Fruit fly (Drosophila melanogaster) whole organism, embryonic: Measurements from ENCODE around the gene eIF2alpha.
A peak's percentile ranks its signal among the peaks of the same experiment; 100 is the strongest.

Experiments used
- Ada2b ChIP-seq: fragments of 200-800 bp; sonication (Bioruptor generic); IDR thresholded peaks from 2 replicates; pipeline ENCODE4 v1.3.6; 2022; ENCODE audit warnings: missing biosample characterization, missing genetic modification characterization
- BEAF-32 ChIP-seq: fragments of 200-800 bp; sonication (Bioruptor generic); optimal IDR thresholded peaks from 3 replicates; lab custom pipeline; 2017; ENCODE audit warnings: missing biosample characterization, missing genetic modification characterization, mild to moderate bottlenecking, moderate library complexity, missing genetic modification reagents
- CG10431 ChIP-seq: fragments of 200-800 bp; sonication (Bioruptor generic); optimal IDR thresholded peaks from 3 replicates; lab custom pipeline; 2018; ENCODE audit warnings: missing biosample characterization, mild to moderate bottlenecking, missing genetic modification characterization
- CG12299 ChIP-seq: fragments of 200-800 bp; sonication (Bioruptor generic); optimal IDR thresholded peaks from 2 replicates; lab custom pipeline; 2018; ENCODE audit warnings: missing biosample characterization, mild to moderate bottlenecking, missing genetic modification characterization
- CG12744 ChIP-seq: fragments of 200-800 bp; sonication (Bioruptor generic); optimal IDR thresholded peaks from 2 replicates; lab custom pipeline; 2016; ENCODE audit warnings: missing biosample characterization, missing genetic modification characterization
- CG13775 ChIP-seq: fragments of 200-800 bp; sonication (Bioruptor generic); optimal IDR thresholded peaks from 3 replicates; lab custom pipeline; 2017; ENCODE audit warnings: missing biosample characterization, mild to moderate bottlenecking, missing genetic modification characterization
- CG14014 ChIP-seq: fragments of 200-800 bp; sonication (Bioruptor generic); IDR thresholded peaks from 2 replicates; pipeline ENCODE4 v1.3.6; 2022; ENCODE audit warnings: missing biosample characterization, missing genetic modification characterization
- CG14441 ChIP-seq: fragments of 200-800 bp; sonication (Bioruptor generic); IDR thresholded peaks from 2 replicates; pipeline ENCODE4 v1.3.6; 2022; ENCODE audit warnings: missing biosample characterization, missing genetic modification characterization
- CG14860 ChIP-seq: fragments of 200-800 bp; sonication (Bioruptor generic); IDR thresholded peaks from 3 replicates; pipeline ENCODE4 v1.3.6; 2022; ENCODE audit warnings: missing biosample characterization, missing genetic modification characterization; ENCODE audit not compliant: partially characterized antibody
- CG15073 ChIP-seq: fragments of 200-800 bp; sonication (Bioruptor generic); optimal IDR thresholded peaks from 2 replicates; lab custom pipeline; 2016; ENCODE audit warnings: missing biosample characterization, missing genetic modification characterization
- CG30403 ChIP-seq: fragments of 200-800 bp; sonication (Bioruptor generic); optimal IDR thresholded peaks from 3 replicates; lab custom pipeline; 2016; ENCODE audit warnings: missing biosample characterization, missing genetic modification characterization
- CG33213 ChIP-seq: fragments of 200-800 bp; sonication (Bioruptor generic); optimal IDR thresholded peaks from 3 replicates; lab custom pipeline; 2016; ENCODE audit warnings: missing biosample characterization, missing genetic modification characterization
- CG3726 ChIP-seq: fragments of 200-800 bp; sonication (Bioruptor generic); IDR thresholded peaks from 3 replicates; pipeline ENCODE4, ENCODE4 v1.3.6; 2022; ENCODE audit warnings: missing biosample characterization, missing genetic modification characterization
- CG6272 ChIP-seq: fragments of 200-800 bp; sonication (Bioruptor generic); IDR thresholded peaks from 2 replicates; pipeline ENCODE4 v1.3.6; 2022; ENCODE audit warnings: missing biosample characterization, missing genetic modification characterization
- CG6654 ChIP-seq: fragments of 200-800 bp; sonication (Bioruptor generic); optimal IDR thresholded peaks from 2 replicates; lab custom pipeline; 2017; ENCODE audit warnings: missing biosample characterization, mild to moderate bottlenecking, missing genetic modification characterization
- CG7987 ChIP-seq: fragments of 200-800 bp; sonication (Bioruptor generic); optimal IDR thresholded peaks from 2 replicates; lab custom pipeline; 2018; ENCODE audit warnings: missing biosample characterization, mild to moderate bottlenecking, missing genetic modification characterization, moderate library complexity
- CG8924 ChIP-seq: fragments of 200-800 bp; optimal IDR thresholded peaks from 3 replicates; lab custom pipeline; 2019; ENCODE audit warnings: missing biosample characterization, mild to moderate bottlenecking, missing genetic modification characterization, moderate library complexity
- CrebB ChIP-seq: fragments of 200-800 bp; sonication (Bioruptor generic); optimal IDR thresholded peaks from 3 replicates; lab custom pipeline; 2018; ENCODE audit warnings: missing biosample characterization, mild to moderate bottlenecking, missing genetic modification characterization
- Dbx ChIP-seq: fragments of 200-800 bp; sonication (Bioruptor generic); IDR thresholded peaks from 3 replicates; pipeline ENCODE4 v1.3.6; 2022; ENCODE audit warnings: missing biosample characterization, missing genetic modification characterization
- Dip2 ChIP-seq: fragments of 200-800 bp; sonication (Bioruptor generic); IDR thresholded peaks from 2 replicates; pipeline ENCODE4 v1.3.6; 2022; ENCODE audit warnings: missing biosample characterization, missing genetic modification characterization
- ERR ChIP-seq: fragments of 200-800 bp; sonication (Bioruptor generic); optimal IDR thresholded peaks from 2 replicates; lab custom pipeline; 2016; ENCODE audit warnings: missing biosample characterization, missing genetic modification characterization
- Gsc ChIP-seq: fragments of 200-800 bp; sonication (Bioruptor generic); IDR thresholded peaks from 2 replicates; pipeline ENCODE4 v1.3.6; 2022; ENCODE audit warnings: missing biosample characterization, missing genetic modification characterization
- Mrtf ChIP-seq: fragments of 200-800 bp; sonication (Bioruptor generic); IDR thresholded peaks from 3 replicates; pipeline ENCODE4 v1.3.6; 2022; ENCODE audit warnings: missing biosample characterization, missing genetic modification characterization
- Myb ChIP-seq: fragments of 200-800 bp; sonication (Bioruptor generic); optimal IDR thresholded peaks from 2 replicates; lab custom pipeline; 2016; ENCODE audit warnings: missing biosample characterization, missing genetic modification characterization
- NC2β ChIP-seq: fragments of 200-800 bp; sonication (Bioruptor generic); optimal IDR thresholded peaks from 2 replicates; lab custom pipeline; 2016; ENCODE audit warnings: missing biosample characterization, missing genetic modification characterization
- Oaz ChIP-seq: fragments of 200-800 bp; sonication (Bioruptor generic); IDR thresholded peaks from 2 replicates; pipeline ENCODE4 v1.3.6; 2022; ENCODE audit warnings: missing biosample characterization, missing genetic modification characterization
- Optix ChIP-seq: fragments of 200-800 bp; sonication (Bioruptor generic); IDR thresholded peaks from 3 replicates; pipeline ENCODE4 v1.3.6; 2022; ENCODE audit warnings: missing biosample characterization, missing genetic modification characterization
- Poxn ChIP-seq: fragments of 200-800 bp; sonication (Bioruptor generic); IDR thresholded peaks from 2 replicates; pipeline ENCODE4 v1.3.6; 2022; ENCODE audit warnings: missing biosample characterization, missing genetic modification characterization
- Scr ChIP-seq: fragments of 200-800 bp; sonication (Bioruptor generic); IDR thresholded peaks from 2 replicates; pipeline ENCODE4 v1.3.6; 2022; ENCODE audit warnings: missing biosample characterization, missing genetic modification characterization; ENCODE audit not compliant: partially characterized antibody
- Spps ChIP-seq: fragments of 200-800 bp; sonication (Bioruptor generic); optimal IDR thresholded peaks from 2 replicates; lab custom pipeline; 2018; ENCODE audit warnings: missing biosample characterization, mild to moderate bottlenecking, missing genetic modification characterization
- ac ChIP-seq: fragments of 200-800 bp; sonication (Bioruptor generic); optimal IDR thresholded peaks from 3 replicates; lab custom pipeline; 2017; ENCODE audit warnings: missing biosample characterization, mild to moderate bottlenecking, missing genetic modification characterization
- amos ChIP-seq: fragments of 200-800 bp; sonication (Bioruptor generic); IDR thresholded peaks from 2 replicates; pipeline ENCODE4 v1.3.6; 2022; ENCODE audit warnings: missing biosample characterization, missing genetic modification characterization; ENCODE audit not compliant: partially characterized antibody
- ato ChIP-seq: fragments of 200-800 bp; sonication (Bioruptor generic); IDR thresholded peaks from 2 replicates; pipeline ENCODE4 v1.3.6; 2022; ENCODE audit warnings: missing biosample characterization, missing genetic modification characterization; ENCODE audit not compliant: partially characterized antibody
- cad ChIP-seq: fragments of >200 bp; optimal IDR thresholded peaks from 2 replicates; lab custom pipeline; 2017; ENCODE audit warnings: missing biosample characterization, missing genetic modification characterization
- corto ChIP-seq: fragments of 200-800 bp; sonication (Bioruptor generic); optimal IDR thresholded peaks from 2 replicates; lab custom pipeline; 2016; ENCODE audit warnings: missing biosample characterization, mild to moderate bottlenecking, missing genetic modification characterization, moderate library complexity
- fu2 ChIP-seq: fragments of 200-800 bp; sonication (Bioruptor generic); optimal IDR thresholded peaks from 2 replicates; lab custom pipeline; 2016; ENCODE audit warnings: missing biosample characterization, missing genetic modification characterization
- gce ChIP-seq: fragments of 200-800 bp; sonication (Bioruptor generic); IDR thresholded peaks from 3 replicates; pipeline ENCODE4 v1.3.6; 2022; ENCODE audit warnings: missing biosample characterization, missing genetic modification characterization
- grau ChIP-seq: fragments of 200-800 bp; optimal IDR thresholded peaks from 3 replicates; lab custom pipeline; 2019; ENCODE audit warnings: missing biosample characterization, mild to moderate bottlenecking, missing genetic modification characterization, moderate library complexity
- hkb ChIP-seq, 2 experiments: fragments of 200-800 bp in 1 of 2; fragments of >200 bp in 1 of 2; sonication (Bioruptor generic) in 1 of 2; IDR thresholded peaks in 1 of 2; optimal IDR thresholded peaks in 1 of 2; 2 replicates each; pipeline versions ENCODE4 v1.3.6 to Lab custom; 2017 to 2022; ENCODE audit warnings: missing biosample characterization in 1 of 2, missing genetic modification characterization in 1 of 2
- jigr1 ChIP-seq: fragments of 200-800 bp; sonication (Bioruptor generic); IDR thresholded peaks from 3 replicates; pipeline ENCODE4 v1.3.6; 2022; ENCODE audit warnings: missing biosample characterization, missing genetic modification characterization
- jumu ChIP-seq: fragments of 200-800 bp; sonication (Bioruptor generic); optimal IDR thresholded peaks from 3 replicates; lab custom pipeline; 2016; ENCODE audit warnings: missing biosample characterization, missing genetic modification characterization
- kni ChIP-seq: fragments of 200-800 bp; sonication (Bioruptor generic); optimal IDR thresholded peaks from 3 replicates; lab custom pipeline; 2017; ENCODE audit warnings: mild to moderate bottlenecking, missing biosample characterization, missing genetic modification reagents, missing genetic modification characterization
- knrl ChIP-seq: fragments of 200-800 bp; sonication (Bioruptor generic); IDR thresholded peaks from 3 replicates; pipeline ENCODE4 v1.3.6; 2022; ENCODE audit warnings: missing biosample characterization, missing genetic modification characterization; ENCODE audit not compliant: partially characterized antibody
- nau ChIP-seq: fragments of 200-800 bp; sonication (Bioruptor generic); optimal IDR thresholded peaks from 3 replicates; lab custom pipeline; 2017; ENCODE audit warnings: missing biosample characterization, mild to moderate bottlenecking, missing genetic modification characterization, missing genetic modification reagents
- pan ChIP-seq, 4 experiments: fragments of >200 bp in 3 of 4; fragments of 200-800 bp in 1 of 4; sonication (Bioruptor generic) in 1 of 4; optimal IDR thresholded peaks in 3 of 4; IDR thresholded peaks in 1 of 4; 2 replicates each; pipeline versions ENCODE4 v1.3.6 to Lab custom; 2017 to 2022; ENCODE audit warnings: missing biosample characterization in 2 of 4, missing genetic modification characterization in 2 of 4, mixed read lengths in 1 of 4
- stwl ChIP-seq: fragments of 200-800 bp; sonication (Bioruptor generic); optimal IDR thresholded peaks from 3 replicates; lab custom pipeline; 2018; ENCODE audit warnings: missing biosample characterization, mild to moderate bottlenecking, missing genetic modification characterization, moderate library complexity
- tap ChIP-seq: fragments of 200-800 bp; optimal IDR thresholded peaks from 3 replicates; lab custom pipeline; 2019; ENCODE audit warnings: missing biosample characterization, mild to moderate bottlenecking, missing genetic modification characterization, moderate library complexity
- tgo ChIP-seq: fragments of 200-800 bp; sonication (Bioruptor generic); IDR thresholded peaks from 3 replicates; pipeline ENCODE4 v1.3.6; 2022; ENCODE audit warnings: missing biosample characterization, missing genetic modification characterization
- tio ChIP-seq: fragments of 200-800 bp; sonication (Bioruptor generic); optimal IDR thresholded peaks from 2 replicates; lab custom pipeline; 2017; ENCODE audit warnings: missing biosample characterization, missing genetic modification characterization, inconsistent platforms
- trem ChIP-seq: fragments of 200-800 bp; optimal IDR thresholded peaks from 3 replicates; lab custom pipeline; 2019; ENCODE audit warnings: missing biosample characterization, mild to moderate bottlenecking, missing genetic modification characterization, moderate library complexity
- vvl ChIP-seq: fragments of 200-800 bp; sonication (Bioruptor generic); IDR thresholded peaks from 2 replicates; pipeline ENCODE4 v1.3.6; 2022; ENCODE audit warnings: missing biosample characterization, missing genetic modification characterization

eIF2alpha gene

DNA sequence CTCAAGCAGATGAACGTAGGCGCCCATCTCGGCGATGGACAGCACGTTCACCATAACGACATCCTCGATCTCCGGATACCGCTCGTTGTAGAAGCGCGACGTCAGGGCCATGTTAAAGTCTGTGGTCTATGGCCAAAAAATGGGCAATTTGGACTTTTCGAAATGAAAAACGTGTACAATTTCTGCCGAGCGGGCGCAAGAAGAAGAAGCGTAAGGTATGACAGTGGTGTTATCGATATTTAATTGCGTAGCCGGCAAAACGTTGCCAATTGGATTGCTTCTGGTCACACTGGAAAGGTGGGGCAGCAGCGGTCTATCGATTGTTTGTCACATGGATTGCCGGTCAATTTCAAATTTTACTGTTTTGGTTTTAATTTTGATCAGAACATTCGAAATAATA, at the start of gene eIF2alpha (continued):
- TF ChIP-seq stwl (peak; percentile 30), Dip2 (no peak), ERR (GFP tag; lab: Kevin White, UChicago) (no peak), Optix (no peak), CG8924 (tag; lab: Kevin White, UChicago) (no peak), CG15073 (GFP tag; lab: Kevin White, UChicago) (no peak), corto (GFP tag; lab: Kevin White, UChicago) (no peak), Myb (GFP tag; lab: Kevin White, UChicago) (peak; percentile 48), nau (GFP tag; lab: Kevin White, UChicago) (no peak), CG10431 (GFP tag; lab: Kevin White, UChicago) (no peak), Oaz (no peak), NC2β (no peak), CG3726 (GFP tag; lab: Robert Waterston, UW) (no peak), CG14014 (GFP tag; lab: Robert Waterston, UW) (no peak), grau (tag; lab: Kevin White, UChicago) (no peak), ac (no peak), CG14441 (GFP tag; lab: Robert Waterston, UW) (no peak), Scr (GFP tag; lab: Robert Waterston, UW) (peak; percentile 72), trem (peak; percentile 31), jumu (GFP tag; lab: Kevin White, UChicago) (no peak), tap (tag; lab: Kevin White, UChicago) (no peak), tio (no peak), tgo (GFP tag; lab: Robert Waterston, UW) (no peak), CG7987 (no peak), BEAF-32 (GFP tag; lab: Kevin White, UChicago) (peak; percentile 84), gce (GFP tag; lab: Robert Waterston, UW) (no peak), CG12744 (GFP tag; lab: Kevin White, UChicago) (no peak), cad (GFP tag; lab: Kevin White, UChicago) (no peak), kni (GFP tag; lab: Kevin White, UChicago) (no peak), jigr1 (no peak), Poxn (GFP tag; lab: Robert Waterston, UW) (no peak), CG12299 (tag; lab: Kevin White, UChicago) (no peak), pan (optimal IDR thresholded peaks at IDR 0.05; lab: Kevin White, UChicago) (no peak), pan (GFP tag; optimal IDR thresholded peaks at IDR 0.05 in 1 of 2, IDR thresholded peaks at IDR 0.05 in 1 of 2) (no peak), Ada2b (GFP tag; lab: Robert Waterston, UW) (no peak), amos (peak; percentile 87), vvl (GFP tag; lab: Robert Waterston, UW) (no peak), CG14860 (GFP tag; lab: Robert Waterston, UW) (peak; percentile 52; the same call in 1 of the 3 replicates), Mrtf (GFP tag; lab: Robert Waterston, UW) (no peak), Gsc (no peak), CG6654 (GFP tag; lab: Kevin White, UChicago) (no peak), ato (GFP tag; lab: Robert Waterston, UW) (peak; percentile 59; the same call in 1 of the 2 replicates), CG13775 (GFP tag; lab: Kevin White, UChicago) (no peak), CG30403 (GFP tag; lab: Kevin White, UChicago) (no peak), knrl (GFP tag; lab: Robert Waterston, UW) (peak; percentile 73), CG6272 (GFP tag; lab: Robert Waterston, UW) (no peak), Dbx (GFP tag; lab: Robert Waterston, UW) (no peak), CrebB (tag; lab: Kevin White, UChicago) (no peak), fu2 (no peak), CG33213 (GFP tag; lab: Kevin White, UChicago) (no peak), Spps (tag; lab: Kevin White, UChicago) (no peak), hkb (optimal IDR thresholded peaks at IDR 0.05; lab: Kevin White, UChicago) (no peak), hkb (GFP tag; IDR thresholded peaks at IDR 0.05; lab: Robert Waterston, UW) (0 out of 2 replicates have a peak, but pooled peaks have one; percentile 28)
